2 fruit fly cellular contexts compared by ENCODE assay signal in genomic region chrX:12611536-12612458, dm6.
TF ChIP-seq lines count a peak whose summit lies in the region.

CG1463 (minus strand) TSS chrX:12611667.
Fpgs1 (plus strand) TSS chrX:12611867.

TF ChIP-seq in whole organism, adult, 20 proteins besides CTCF, POLR2A, EP300 and RAD21 (continued from another document):
- TF ChIP-seq bab1 (GFP tag; optimal IDR thresholded peaks at IDR 0.05; lab: Kevin White, UChicago): peak; percentile 72
- TF ChIP-seq toe (GFP tag; optimal IDR thresholded peaks at IDR 0.05; lab: Kevin White, UChicago): no peak

TF ChIP-seq in whole organism, embryonic, 481 proteins besides CTCF, POLR2A, EP300 and RAD21 (continued from another document and continues in another):
- TF ChIP-seq sob (GFP tag; IDR thresholded peaks at IDR 0.05; lab: Robert Waterston, UW): peak; percentile 36; the same call in 1 of the 2 replicates
- TF ChIP-seq peb (GFP tag; IDR thresholded peaks at IDR 0.05; lab: Robert Waterston, UW): no peak
- TF ChIP-seq CG1024 (GFP tag; IDR thresholded peaks at IDR 0.05; lab: Robert Waterston, UW): no peak
- TF ChIP-seq CG10267 (tag; optimal IDR thresholded peaks at IDR 0.05; lab: Kevin White, UChicago): peak; percentile 28
- TF ChIP-seq CG12391 (tag; optimal IDR thresholded peaks at IDR 0.05; lab: Kevin White, UChicago): peak; percentile 57
- no peak for TF ChIP-seq Lim3 (GFP tag; IDR thresholded peaks at IDR 0.05; lab: Robert Waterston, UW)
- TF ChIP-seq CG18011 (GFP tag; optimal IDR thresholded peaks at IDR 0.05; lab: Kevin White, UChicago): no peak
- TF ChIP-seq Fer2 (tag; optimal IDR thresholded peaks at IDR 0.05; lab: Kevin White, UChicago): no peak
- TF ChIP-seq zfh2 (GFP tag; optimal IDR thresholded peaks at IDR 0.05; lab: Kevin White, UChicago): peak; percentile 38
- TF ChIP-seq klu (GFP tag; IDR thresholded peaks at IDR 0.05; lab: Robert Waterston, UW): no peak
- no peak for TF ChIP-seq sim (GFP tag; IDR thresholded peaks at IDR 0.05; lab: Robert Waterston, UW)
- TF ChIP-seq Rfx (GFP tag; IDR thresholded peaks at IDR 0.05; lab: Robert Waterston, UW): peak; percentile 47; the same call in 1 of the 2 replicates
- TF ChIP-seq HmgZ (tag; optimal IDR thresholded peaks at IDR 0.05; lab: Kevin White, UChicago): peak; percentile 33
- no peak for TF ChIP-seq CG43689 (GFP tag; IDR thresholded peaks at IDR 0.05; lab: Robert Waterston, UW)
- no peak for TF ChIP-seq E2f1 (GFP tag; IDR thresholded peaks at IDR 0.05; lab: Robert Waterston, UW)
- no peak for TF ChIP-seq CG32767 (GFP tag; IDR thresholded peaks at IDR 0.05; lab: Robert Waterston, UW)
- peak; percentile 68 for TF ChIP-seq kah (GFP tag; optimal IDR thresholded peaks at IDR 0.05; lab: Kevin White, UChicago)
- peak; percentile 21 for TF ChIP-seq caup (GFP tag; optimal IDR thresholded peaks at IDR 0.05; lab: Kevin White, UChicago; ENCODE audit: severe bottlenecking)
- no peak for TF ChIP-seq CG3838 (GFP tag; optimal IDR thresholded peaks at IDR 0.05; lab: Kevin White, UChicago)
- peak; percentile 17; the same call in 1 of the 2 replicates for TF ChIP-seq CG14014 (GFP tag; IDR thresholded peaks at IDR 0.05; lab: Robert Waterston, UW)
- TF ChIP-seq CG17359 (tag; optimal IDR thresholded peaks at IDR 0.05; lab: Kevin White, UChicago): no peak
- TF ChIP-seq lmd (GFP tag; IDR thresholded peaks at IDR 0.05; lab: Robert Waterston, UW): peak; percentile 47; the same call in 1 of the 2 replicates
- TF ChIP-seq grn (GFP tag; optimal IDR thresholded peaks at IDR 0.05; lab: Kevin White, UChicago): peak; percentile 83
- no peak for TF ChIP-seq zf30C (GFP tag; optimal IDR thresholded peaks at IDR 0.05; lab: Kevin White, UChicago)
- TF ChIP-seq ase (GFP tag; IDR thresholded peaks at IDR 0.05; lab: Robert Waterston, UW): no peak
- TF ChIP-seq unc-4 (GFP tag; IDR thresholded peaks at IDR 0.05; lab: Robert Waterston, UW; ENCODE audit: partially characterized antibody): peak; percentile 60
- TF ChIP-seq al (GFP tag; IDR thresholded peaks at IDR 0.05; lab: Robert Waterston, UW): peak; percentile 36; the same call in 1 of the 2 replicates
- peak; percentile 5 for TF ChIP-seq ems (GFP tag; optimal IDR thresholded peaks at IDR 0.05; lab: Kevin White, UChicago)
- TF ChIP-seq sens (GFP tag; lab: Kevin White, UChicago): peak; percentile 83
- peak; percentile 11 for TF ChIP-seq CG6765 (GFP tag; optimal IDR thresholded peaks at IDR 0.05; lab: Kevin White, UChicago)
- no peak for TF ChIP-seq slp2 (GFP tag; optimal IDR thresholded peaks at IDR 0.05; lab: Kevin White, UChicago)
- no peak for TF ChIP-seq ssp (GFP tag; IDR thresholded peaks at IDR 0.05; lab: Robert Waterston, UW)
- peak; percentile 81 for TF ChIP-seq Med (GFP tag; lab: Kevin White, UChicago)
- no peak for TF ChIP-seq jigr1 (GFP tag; IDR thresholded peaks at IDR 0.05; lab: Robert Waterston, UW)
- peak; percentile 32 for TF ChIP-seq pzg (GFP tag; optimal IDR thresholded peaks at IDR 0.05; lab: Kevin White, UChicago)
- TF ChIP-seq Xbp1 (GFP tag; optimal IDR thresholded peaks at IDR 0.05; lab: Kevin White, UChicago): peak; percentile 39
- TF ChIP-seq CG9437 (GFP tag; optimal IDR thresholded peaks at IDR 0.05; lab: Kevin White, UChicago): peak; percentile 32
- peak; percentile 47; the same call in 2 of the 3 replicates for TF ChIP-seq CG6791 (GFP tag; IDR thresholded peaks at IDR 0.05; lab: Robert Waterston, UW; ENCODE audit: partially characterized antibody)
- TF ChIP-seq lbe (GFP tag; optimal IDR thresholded peaks at IDR 0.05; lab: Kevin White, UChicago): peak; percentile 1
- TF ChIP-seq C15 (GFP tag; IDR thresholded peaks at IDR 0.05; lab: Robert Waterston, UW): no peak
- peak; percentile 35 for TF ChIP-seq CG15514 (GFP tag; optimal IDR thresholded peaks at IDR 0.05; lab: Kevin White, UChicago)
- no peak for TF ChIP-seq pnt (GFP tag; optimal IDR thresholded peaks at IDR 0.05; lab: Kevin White, UChicago)
- no peak for TF ChIP-seq CG15011 (GFP tag; optimal IDR thresholded peaks at IDR 0.05; lab: Kevin White, UChicago)
- peak; percentile 39 for TF ChIP-seq YL-1 (GFP tag; optimal IDR thresholded peaks at IDR 0.05; lab: Kevin White, UChicago)
- TF ChIP-seq CG4328 (GFP tag; optimal IDR thresholded peaks at IDR 0.05; lab: Kevin White, UChicago): no peak
- no peak for TF ChIP-seq BtbVII (GFP tag; optimal IDR thresholded peaks at IDR 0.05; lab: Kevin White, UChicago)
- peak; percentile 58 for TF ChIP-seq lab (GFP tag; optimal IDR thresholded peaks at IDR 0.05; lab: Kevin White, UChicago)
- peak; percentile 37 for TF ChIP-seq CG10543 (GFP tag; optimal IDR thresholded peaks at IDR 0.05; lab: Kevin White, UChicago)
- TF ChIP-seq Vsx1 (GFP tag; optimal IDR thresholded peaks at IDR 0.05; lab: Kevin White, UChicago): no peak
- TF ChIP-seq CG15696 (tag; optimal IDR thresholded peaks at IDR 0.05; lab: Kevin White, UChicago): peak; percentile 37
- no peak for TF ChIP-seq disco-r (GFP tag; optimal IDR thresholded peaks at IDR 0.05; lab: Kevin White, UChicago)
- no peak for TF ChIP-seq Deaf1 (tag; optimal IDR thresholded peaks at IDR 0.05; lab: Kevin White, UChicago)
- 0 out of 4 replicates have a peak, but pooled peaks have one; percentile 19 for TF ChIP-seq Gug (GFP tag; IDR thresholded peaks at IDR 0.05; lab: Robert Waterston, UW)
- peak in 1 of 3 experiments; percentile 36 for TF ChIP-seq lola (GFP tag; optimal IDR thresholded peaks at IDR 0.05; lab: Kevin White, UChicago)
- TF ChIP-seq NC2β (GFP tag; optimal IDR thresholded peaks at IDR 0.05; lab: Kevin White, UChicago): no peak
- peak; percentile 59 for TF ChIP-seq CG9932 (GFP tag; IDR thresholded peaks at IDR 0.05; lab: Robert Waterston, UW)
- TF ChIP-seq CG10366 (GFP tag; IDR thresholded peaks at IDR 0.05; lab: Robert Waterston, UW): no peak
- TF ChIP-seq CG34422 (GFP tag; IDR thresholded peaks at IDR 0.05; lab: Robert Waterston, UW): peak; percentile 47; the same call in 1 of the 3 replicates
- TF ChIP-seq insv (GFP tag; optimal IDR thresholded peaks at IDR 0.05; lab: Kevin White, UChicago): peak in 1 of 2 experiments; percentile 25
- no peak for TF ChIP-seq CG17802 (tag; optimal IDR thresholded peaks at IDR 0.05; lab: Kevin White, UChicago)
- TF ChIP-seq CG8388 (GFP tag; optimal IDR thresholded peaks at IDR 0.05; lab: Kevin White, UChicago): no peak
- 0 out of 3 replicates have a peak, but pooled peaks have one; percentile 44 for TF ChIP-seq mld (GFP tag; IDR thresholded peaks at IDR 0.05; lab: Robert Waterston, UW; ENCODE audit: partially characterized antibody)
- TF ChIP-seq CG2129 (GFP tag; IDR thresholded peaks at IDR 0.05; lab: Robert Waterston, UW; ENCODE audit: partially characterized antibody): no peak
- TF ChIP-seq CG9817 (tag; optimal IDR thresholded peaks at IDR 0.05; lab: Kevin White, UChicago): peak; percentile 29
- peak; percentile 11 for TF ChIP-seq MESR4 (GFP tag; optimal IDR thresholded peaks at IDR 0.05; lab: Kevin White, UChicago)
- peak; percentile 41 for TF ChIP-seq HLH54F (GFP tag; optimal IDR thresholded peaks at IDR 0.05; lab: Kevin White, UChicago)
- no peak for TF ChIP-seq CG18476 (GFP tag; optimal IDR thresholded peaks at IDR 0.05; lab: Kevin White, UChicago)
- peak; percentile 63; the same call in 1 of the 2 replicates for TF ChIP-seq amos (GFP tag; IDR thresholded peaks at IDR 0.05; lab: Robert Waterston, UW; ENCODE audit: partially characterized antibody)
- peak; percentile 44; the same call in 2 of the 3 replicates for TF ChIP-seq dysf (GFP tag; IDR thresholded peaks at IDR 0.05; lab: Robert Waterston, UW)
- peak; percentile 54; the same call in 2 of the 3 replicates for TF ChIP-seq CG34224 (GFP tag; IDR thresholded peaks at IDR 0.05; lab: Robert Waterston, UW; ENCODE audit: partially characterized antibody)
- no peak for TF ChIP-seq nerfin-2 (GFP tag; IDR thresholded peaks at IDR 0.05; lab: Robert Waterston, UW; ENCODE audit: partially characterized antibody)
- peak; percentile 19 to 91 for TF ChIP-seq crp (GFP tag; optimal IDR thresholded peaks at IDR 0.05; lab: Kevin White, UChicago)
- no peak for TF ChIP-seq Bteb2 (GFP tag; optimal IDR thresholded peaks at IDR 0.05; lab: Kevin White, UChicago)
- no peak for TF ChIP-seq Trl (optimal IDR thresholded peaks at IDR 0.05; lab: Kevin White, UChicago)
- peak; percentile 9 for TF ChIP-seq Trl (GFP tag; optimal IDR thresholded peaks at IDR 0.05; lab: Kevin White, UChicago)
- peak; percentile 30; the same call in 1 of the 3 replicates for TF ChIP-seq gce (GFP tag; IDR thresholded peaks at IDR 0.05; lab: Robert Waterston, UW)
- TF ChIP-seq CG2199 (GFP tag; IDR thresholded peaks at IDR 0.05; lab: Robert Waterston, UW): 0 out of 3 replicates have a peak, but pooled peaks have one; percentile 32
- peak; percentile 59 for TF ChIP-seq sd (tag; optimal IDR thresholded peaks at IDR 0.05; lab: Kevin White, UChicago)
- 0 out of 3 replicates have a peak, but pooled peaks have one; percentile 23 for TF ChIP-seq CG11093 (GFP tag; IDR thresholded peaks at IDR 0.05; lab: Robert Waterston, UW)
- TF ChIP-seq Max (GFP tag; optimal IDR thresholded peaks at IDR 0.05; lab: Kevin White, UChicago): peak; percentile 70
- no peak for TF ChIP-seq crol (GFP tag; IDR thresholded peaks at IDR 0.05; lab: Robert Waterston, UW)
- 0 out of 2 replicates have a peak, but pooled peaks have one; percentile 36 for TF ChIP-seq sna (GFP tag; IDR thresholded peaks at IDR 0.05; lab: Robert Waterston, UW; ENCODE audit: partially characterized antibody)
- no peak for TF ChIP-seq CG12219 (GFP tag; optimal IDR thresholded peaks at IDR 0.05; lab: Kevin White, UChicago)
- TF ChIP-seq tio (GFP tag; optimal IDR thresholded peaks at IDR 0.05; lab: Kevin White, UChicago): no peak
- peak; percentile 34 for TF ChIP-seq mam (GFP tag; optimal IDR thresholded peaks at IDR 0.05; lab: Kevin White, UChicago)
- TF ChIP-seq CG17912 (GFP tag; optimal IDR thresholded peaks at IDR 0.05; lab: Kevin White, UChicago): no peak
- peak; percentile 86 for TF ChIP-seq z (GFP tag; IDR thresholded peaks at IDR 0.05; lab: Robert Waterston, UW)
- no peak for TF ChIP-seq CG12942 (GFP tag; optimal IDR thresholded peaks at IDR 0.05; lab: Kevin White, UChicago)
- peak; percentile 48 for TF ChIP-seq CG4404 (GFP tag; IDR thresholded peaks at IDR 0.05; lab: Robert Waterston, UW)
- TF ChIP-seq tap (tag; optimal IDR thresholded peaks at IDR 0.05; lab: Kevin White, UChicago): no peak
- TF ChIP-seq CG30020 (tag; optimal IDR thresholded peaks at IDR 0.05; lab: Kevin White, UChicago): peak; percentile 25
- TF ChIP-seq pb (GFP tag; optimal IDR thresholded peaks at IDR 0.05; lab: Kevin White, UChicago): no peak
- no peak for TF ChIP-seq Dip2 (GFP tag; IDR thresholded peaks at IDR 0.05; lab: Robert Waterston, UW)
- no peak for TF ChIP-seq Six4 (GFP tag; optimal IDR thresholded peaks at IDR 0.05; lab: Kevin White, UChicago)
- TF ChIP-seq mirr (GFP tag; optimal IDR thresholded peaks at IDR 0.05; lab: Kevin White, UChicago): peak; percentile 41
- TF ChIP-seq CG32532 (GFP tag; IDR thresholded peaks at IDR 0.05; lab: Robert Waterston, UW): 0 out of 2 replicates have a peak, but pooled peaks have one; percentile 31
- TF ChIP-seq CG14441 (GFP tag; IDR thresholded peaks at IDR 0.05; lab: Robert Waterston, UW): 0 out of 2 replicates have a peak, but pooled peaks have one; percentile 10
- peak; percentile 32 for TF ChIP-seq ewg (GFP tag; optimal IDR thresholded peaks at IDR 0.05; lab: Kevin White, UChicago)
- TF ChIP-seq CG14050 (GFP tag; IDR thresholded peaks at IDR 0.05; lab: Robert Waterston, UW): no peak
- no peak for TF ChIP-seq CG3847 (GFP tag; IDR thresholded peaks at IDR 0.05; lab: Robert Waterston, UW)
- no peak for TF ChIP-seq emc (GFP tag; optimal IDR thresholded peaks at IDR 0.05; lab: Kevin White, UChicago)
- no peak for TF ChIP-seq chm (GFP tag; IDR thresholded peaks at IDR 0.05; lab: Robert Waterston, UW)
- TF ChIP-seq odd (GFP tag; optimal IDR thresholded peaks at IDR 0.05; lab: Kevin White, UChicago): peak; percentile 14
- peak; percentile 17 for TF ChIP-seq CG13624 (GFP tag; optimal IDR thresholded peaks at IDR 0.05; lab: Kevin White, UChicago)
- peak; percentile 67 for TF ChIP-seq Dref (GFP tag; IDR thresholded peaks at IDR 0.05; lab: Robert Waterston, UW)
- TF ChIP-seq D (optimal IDR thresholded peaks at IDR 0.05; lab: Kevin White, UChicago): no peak
- TF ChIP-seq D (GFP tag; optimal IDR thresholded peaks at IDR 0.05; lab: Kevin White, UChicago): no peak
- TF ChIP-seq Dbx (GFP tag; IDR thresholded peaks at IDR 0.05; lab: Robert Waterston, UW): no peak
- TF ChIP-seq NK7.1 (GFP tag; optimal IDR thresholded peaks at IDR 0.05; lab: Kevin White, UChicago): no peak
- TF ChIP-seq sug (tag; optimal IDR thresholded peaks at IDR 0.05; lab: Kevin White, UChicago): peak; percentile 30
- peak; percentile 57 for TF ChIP-seq Scr (GFP tag; IDR thresholded peaks at IDR 0.05; lab: Robert Waterston, UW; ENCODE audit: partially characterized antibody)
- TF ChIP-seq BEAF-32 (GFP tag; optimal IDR thresholded peaks at IDR 0.05; lab: Kevin White, UChicago): peak; percentile 48
- peak; percentile 49 for TF ChIP-seq Fer1 (GFP tag; optimal IDR thresholded peaks at IDR 0.05; lab: Kevin White, UChicago)
- TF ChIP-seq exex (tag; optimal IDR thresholded peaks at IDR 0.05; lab: Kevin White, UChicago): peak; percentile 80
- TF ChIP-seq ttk (GFP tag; IDR thresholded peaks at IDR 0.05; lab: Robert Waterston, UW): no peak
- peak; percentile 48; the same call in 1 of the 2 replicates for TF ChIP-seq Xrp1 (GFP tag; IDR thresholded peaks at IDR 0.05; lab: Robert Waterston, UW)
- peak; percentile 14 for TF ChIP-seq CG9797 (GFP tag; optimal IDR thresholded peaks at IDR 0.05; lab: Kevin White, UChicago)
- no peak for TF ChIP-seq D19B (GFP tag; optimal IDR thresholded peaks at IDR 0.05; lab: Kevin White, UChicago)
- TF ChIP-seq CG7786 (GFP tag; optimal IDR thresholded peaks at IDR 0.05; lab: Kevin White, UChicago): peak; percentile 10
- TF ChIP-seq tna (GFP tag; IDR thresholded peaks at IDR 0.05; lab: Robert Waterston, UW; ENCODE audit: partially characterized antibody): peak; percentile 40; the same call in 1 of the 2 replicates
- TF ChIP-seq luna (GFP tag; optimal IDR thresholded peaks at IDR 0.05; lab: Kevin White, UChicago): no peak
- peak; percentile 59 for TF ChIP-seq nmo (GFP tag; optimal IDR thresholded peaks at IDR 0.05; lab: Kevin White, UChicago)
- peak; percentile 21; the same call in 1 of the 2 replicates for TF ChIP-seq Atf6 (GFP tag; IDR thresholded peaks at IDR 0.05; lab: Robert Waterston, UW)
- TF ChIP-seq hth (optimal IDR thresholded peaks at IDR 0.05; lab: Kevin White, UChicago): no peak
- TF ChIP-seq Hr51 (GFP tag; optimal IDR thresholded peaks at IDR 0.05; lab: Kevin White, UChicago): no peak
- TF ChIP-seq CG12104 (GFP tag; optimal IDR thresholded peaks at IDR 0.05; lab: Kevin White, UChicago): no peak
- no peak for TF ChIP-seq Hand (GFP tag; optimal IDR thresholded peaks at IDR 0.05; lab: Kevin White, UChicago)
